Fruit fly (Drosophila melanogaster): ENCODE results near the gene nej.

dm6 chrX:9615471-9615870 lies 71.4 kb downstream of the nej start:
- TF ChIP-seq Gug (GFP tag; IDR thresholded peaks at IDR 0.05), result no peak
- no peak for TF ChIP-seq acj6 (GFP tag; optimal IDR thresholded peaks at IDR 0.05)

All from whole organism, prepupa.